Worm (Caenorhabditis elegans): Measurements from ENCODE around the gene egl-46.

ce11 chrV:6702692-6703091, 21.3 kb upstream of the egl-46 start, which contains the start of gene era-1:
- TF ChIP-seq npax-4 (tag; optimal IDR thresholded peaks at IDR 0.05) = no peak
- TF ChIP-seq dmd-4 (tag; optimal IDR thresholded peaks at IDR 0.05; ENCODE audit: borderline replicate concordance) = no peak
- no peak for TF ChIP-seq fax-1 (tag; optimal IDR thresholded peaks at IDR 0.05)
- TF ChIP-seq unc-3 (GFP tag; conservative IDR thresholded peaks at IDR 0.05) = no peak
- no peak for TF ChIP-seq unc-3 (tag; optimal IDR thresholded peaks at IDR 0.05)
- no peak for TF ChIP-seq C08G9.2 (tag; optimal IDR thresholded peaks at IDR 0.05)
- no peak for TF ChIP-seq pha-4 (tag; optimal IDR thresholded peaks at IDR 0.05)
- no peak for TF ChIP-seq pag-3 (tag; optimal IDR thresholded peaks at IDR 0.05; ENCODE audit: borderline replicate concordance)
- no peak for TF ChIP-seq ets-4 (tag; optimal IDR thresholded peaks at IDR 0.05)
